Worm (Caenorhabditis elegans): Measurements from ENCODE around the gene C14A4.8.

ce11 chrII:10547803-10548693, 49.9 kb downstream of the C14A4.8 start:
- TF ChIP-seq mcd-1 (GFP tag; IDR thresholded peaks at IDR 0.05) (no peak; the same call in 1 of the 2 replicates), Y95B8A.8 (GFP tag; IDR thresholded peaks at IDR 0.05) (0 out of 2 replicates have a peak, but pooled peaks have one; percentile 8), lin-40 (tag; optimal IDR thresholded peaks at IDR 0.05) (no peak), Y53F4B.3 (GFP tag; IDR thresholded peaks at IDR 0.05) (no peak), hsf-1 (GFP tag; IDR thresholded peaks at IDR 0.05) (no peak), attf-5 (GFP tag; optimal IDR thresholded peaks at IDR 0.05) (no peak), Y53G8AR.9 (GFP tag; conservative IDR thresholded peaks at IDR 0.05) (0 out of 2 replicates have a peak, but pooled peaks have one; percentile 7), F33H1.4 (GFP tag; IDR thresholded peaks at IDR 0.05) (no peak)

Data from whole organism, young adult.